Fruit fly (Drosophila melanogaster) whole organism, embryonic: Measurements from ENCODE around the gene Ae2.
A peak's percentile ranks its signal among the peaks of the same experiment; 100 is the strongest.

Experiments used
- Atf6 ChIP-seq: fragments of 200-800 bp; sonication (Bioruptor generic); IDR thresholded peaks from 2 replicates; pipeline ENCODE4 v1.3.6; 2022; ENCODE audit warnings: missing biosample characterization, missing genetic modification characterization
- CG10654 ChIP-seq: fragments of 200-800 bp; sonication (Bioruptor generic); optimal IDR thresholded peaks from 2 replicates; lab custom pipeline; 2016; ENCODE audit warnings: missing biosample characterization, missing genetic modification characterization
- CG13296 ChIP-seq: fragments of 200-800 bp; sonication (Bioruptor generic); optimal IDR thresholded peaks from 3 replicates; lab custom pipeline; 2018; ENCODE audit warnings: missing biosample characterization, mild to moderate bottlenecking, missing genetic modification characterization
- CG14441 ChIP-seq: fragments of 200-800 bp; sonication (Bioruptor generic); IDR thresholded peaks from 2 replicates; pipeline ENCODE4 v1.3.6; 2022; ENCODE audit warnings: missing biosample characterization, missing genetic modification characterization
- CG15479 ChIP-seq: fragments of 200-800 bp; sonication (Bioruptor generic); optimal IDR thresholded peaks from 3 replicates; lab custom pipeline; 2019; ENCODE audit warnings: missing biosample characterization, mild to moderate bottlenecking, missing genetic modification characterization, moderate library complexity
- CG1647 ChIP-seq: fragments of 200-800 bp; sonication (Bioruptor generic); optimal IDR thresholded peaks from 3 replicates; lab custom pipeline; 2016; ENCODE audit warnings: missing biosample characterization, missing genetic modification characterization
- CG17361 ChIP-seq: fragments of 200-800 bp; sonication (Bioruptor generic); IDR thresholded peaks from 3 replicates; pipeline ENCODE4 v1.3.6; 2022; ENCODE audit warnings: missing biosample characterization, missing genetic modification characterization
- CG17612 ChIP-seq: fragments of 200-800 bp; sonication (Bioruptor generic); IDR thresholded peaks from 2 replicates; pipeline ENCODE4 v1.3.6; 2022; ENCODE audit warnings: missing biosample characterization, missing genetic modification characterization
- CG17829 ChIP-seq: fragments of 200-800 bp; optimal IDR thresholded peaks from 2 replicates; lab custom pipeline; 2019; ENCODE audit warnings: missing biosample characterization, mild to moderate bottlenecking, missing genetic modification characterization, moderate library complexity
- CG18619 ChIP-seq: fragments of 200-800 bp; sonication (Bioruptor generic); optimal IDR thresholded peaks from 3 replicates; lab custom pipeline; 2017; ENCODE audit warnings: missing biosample characterization, mild to moderate bottlenecking, missing genetic modification characterization
- CG2199 ChIP-seq: fragments of 200-800 bp; sonication (Bioruptor generic); IDR thresholded peaks from 3 replicates; pipeline ENCODE4 v1.3.6; 2022; ENCODE audit warnings: missing biosample characterization, missing genetic modification characterization
- CG2712 ChIP-seq: fragments of 200-800 bp; optimal IDR thresholded peaks from 3 replicates; lab custom pipeline; 2019; ENCODE audit warnings: missing biosample characterization, mild to moderate bottlenecking, missing genetic modification characterization, moderate library complexity
- CG31365 ChIP-seq: fragments of 200-800 bp; sonication (Bioruptor generic); optimal IDR thresholded peaks from 2 replicates; lab custom pipeline; 2018; ENCODE audit warnings: missing biosample characterization, mild to moderate bottlenecking, missing genetic modification characterization
- CG32532 ChIP-seq: fragments of 200-800 bp; sonication (Bioruptor generic); IDR thresholded peaks from 2 replicates; pipeline ENCODE4 v1.3.6; 2022; ENCODE audit warnings: missing biosample characterization, missing genetic modification characterization
- CG34422 ChIP-seq: fragments of 200-800 bp; sonication (Bioruptor generic); IDR thresholded peaks from 3 replicates; pipeline ENCODE4 v1.3.6; 2022; ENCODE audit warnings: missing biosample characterization, missing genetic modification characterization
- CG3838 ChIP-seq: fragments of 200-800 bp; sonication (Bioruptor generic); optimal IDR thresholded peaks from 3 replicates; lab custom pipeline; 2016; ENCODE audit warnings: missing biosample characterization, missing genetic modification characterization
- CG6765 ChIP-seq: fragments of 200-800 bp; sonication (Bioruptor generic); optimal IDR thresholded peaks from 3 replicates; lab custom pipeline; 2017; ENCODE audit warnings: missing biosample characterization, mild to moderate bottlenecking, missing genetic modification characterization
- CG7556 ChIP-seq: fragments of 200-800 bp; sonication (Bioruptor generic); optimal IDR thresholded peaks from 2 replicates; lab custom pipeline; 2017; ENCODE audit warnings: missing biosample characterization, mild to moderate bottlenecking, missing genetic modification characterization
- CG7745 ChIP-seq: fragments of 200-800 bp; sonication (Bioruptor generic); optimal IDR thresholded peaks from 2 replicates; lab custom pipeline; 2018; ENCODE audit warnings: missing biosample characterization, mild to moderate bottlenecking, missing genetic modification characterization, moderate library complexity
- CG9817 ChIP-seq: fragments of 200-800 bp; sonication (Bioruptor generic); optimal IDR thresholded peaks from 2 replicates; lab custom pipeline; 2018; ENCODE audit warnings: missing biosample characterization, mild to moderate bottlenecking, missing genetic modification characterization, moderate library complexity
- Chrac-16 ChIP-seq: fragments of 200-800 bp; sonication (Bioruptor generic); optimal IDR thresholded peaks from 3 replicates; lab custom pipeline; 2016; ENCODE audit warnings: missing biosample characterization, missing genetic modification characterization
- Ets97D ChIP-seq: fragments of 200-800 bp; sonication (Bioruptor generic); optimal IDR thresholded peaks from 3 replicates; lab custom pipeline; 2016; ENCODE audit warnings: missing biosample characterization, missing genetic modification characterization
- Fer1 ChIP-seq: fragments of 200-800 bp; sonication (Bioruptor generic); optimal IDR thresholded peaks from 2 replicates; lab custom pipeline; 2017; ENCODE audit warnings: missing biosample characterization, mild to moderate bottlenecking, missing genetic modification characterization
- H15 ChIP-seq: fragments of 200-800 bp; sonication (Bioruptor generic); IDR thresholded peaks from 3 replicates; pipeline ENCODE4 v1.3.6; 2022; ENCODE audit warnings: missing biosample characterization, missing genetic modification characterization
- HHEX ChIP-seq: fragments of 200-800 bp; sonication (Bioruptor generic); optimal IDR thresholded peaks from 3 replicates; lab custom pipeline; 2017; ENCODE audit warnings: missing biosample characterization, mild to moderate bottlenecking, missing genetic modification characterization, missing genetic modification reagents
- Hmr ChIP-seq: fragments of 200-800 bp; sonication (Bioruptor generic); optimal IDR thresholded peaks from 3 replicates; lab custom pipeline; 2017; ENCODE audit warnings: mild to moderate bottlenecking, missing biosample characterization, missing genetic modification reagents, missing genetic modification characterization
- Med ChIP-seq: fragments of 200-800 bp; sonication (Bioruptor generic); peaks from one replicate; lab custom pipeline; 2016; ENCODE audit warnings: missing biosample characterization, missing genetic modification characterization, mild to moderate bottlenecking, inconsistent platforms, moderate library complexity
- NFAT ChIP-seq: fragments of 200-800 bp; sonication (Bioruptor generic); IDR thresholded peaks from 2 replicates; pipeline ENCODE4 v1.3.6; 2022; ENCODE audit warnings: missing biosample characterization, missing genetic modification characterization
- PHDP ChIP-seq: fragments of 200-800 bp; sonication (Bioruptor generic); optimal IDR thresholded peaks from 3 replicates; lab custom pipeline; 2018; ENCODE audit warnings: missing biosample characterization, mild to moderate bottlenecking, missing genetic modification characterization, moderate library complexity
- Pdp1 ChIP-seq, 2 experiments: fragments of 200-800 bp; sonication (Bioruptor generic); optimal IDR thresholded peaks; 3 replicates each; lab custom pipeline; 2016; ENCODE audit warnings: missing biosample characterization in 2 of 2, missing genetic modification characterization in 2 of 2, mild to moderate bottlenecking in 1 of 2, moderate library complexity in 1 of 2
- ac ChIP-seq: fragments of 200-800 bp; sonication (Bioruptor generic); optimal IDR thresholded peaks from 3 replicates; lab custom pipeline; 2017; ENCODE audit warnings: missing biosample characterization, mild to moderate bottlenecking, missing genetic modification characterization
- amos ChIP-seq: fragments of 200-800 bp; sonication (Bioruptor generic); IDR thresholded peaks from 2 replicates; pipeline ENCODE4 v1.3.6; 2022; ENCODE audit warnings: missing biosample characterization, missing genetic modification characterization; ENCODE audit not compliant: partially characterized antibody
- ase ChIP-seq: fragments of 200-800 bp; sonication (Bioruptor generic); IDR thresholded peaks from 3 replicates; pipeline ENCODE4 v1.3.6; 2022; ENCODE audit warnings: missing biosample characterization, missing genetic modification characterization
- bab2 ChIP-seq: fragments of 200-800 bp; sonication (Bioruptor generic); optimal IDR thresholded peaks from 2 replicates; lab custom pipeline; 2016; ENCODE audit warnings: missing biosample characterization, missing genetic modification characterization
- bsh ChIP-seq, 2 experiments: fragments of 200-800 bp; sonication (Bioruptor generic); optimal IDR thresholded peaks; 2 replicates each; lab custom pipeline; 2017 to 2018; ENCODE audit warnings: mild to moderate bottlenecking in 2 of 2, missing biosample characterization in 2 of 2, missing genetic modification characterization in 2 of 2, moderate library complexity in 1 of 2
- cato ChIP-seq: fragments of 200-800 bp; sonication (Bioruptor generic); optimal IDR thresholded peaks from 2 replicates; lab custom pipeline; 2016; ENCODE audit warnings: missing biosample characterization, missing genetic modification characterization, borderline replicate concordance
- chinmo ChIP-seq: fragments of 200-800 bp; sonication (Bioruptor generic); IDR thresholded peaks from 4 replicates; pipeline ENCODE4 v1.3.6; 2022; ENCODE audit warnings: missing biosample characterization, missing genetic modification characterization; ENCODE audit not compliant: partially characterized antibody
- lov ChIP-seq, 2 experiments: fragments of 200-800 bp in 1 of 2; fragments of >200 bp in 1 of 2; sonication (Bioruptor generic) in 1 of 2; IDR thresholded peaks in 1 of 2; optimal IDR thresholded peaks in 1 of 2; 2 replicates in 1 of 2; 3 replicates in 1 of 2; pipeline versions ENCODE4 v1.3.6 to Lab custom; 2017 to 2022; ENCODE audit warnings: missing biosample characterization in 1 of 2, missing genetic modification characterization in 1 of 2
- luna ChIP-seq: fragments of 200-800 bp; sonication (Bioruptor generic); optimal IDR thresholded peaks from 2 replicates; lab custom pipeline; 2016; ENCODE audit warnings: missing biosample characterization, missing genetic modification characterization
- mam ChIP-seq: fragments of 200-800 bp; sonication (Bioruptor generic); optimal IDR thresholded peaks from 3 replicates; lab custom pipeline; 2016; ENCODE audit warnings: missing biosample characterization, missing genetic modification characterization
- nau ChIP-seq: fragments of 200-800 bp; sonication (Bioruptor generic); optimal IDR thresholded peaks from 3 replicates; lab custom pipeline; 2017; ENCODE audit warnings: missing biosample characterization, mild to moderate bottlenecking, missing genetic modification characterization, missing genetic modification reagents
- nom ChIP-seq: fragments of 200-800 bp; sonication (Bioruptor generic); optimal IDR thresholded peaks from 2 replicates; lab custom pipeline; 2017; ENCODE audit warnings: missing biosample characterization, missing genetic modification characterization, mild to moderate bottlenecking, moderate library complexity, missing genetic modification reagents
- odd ChIP-seq: fragments of 200-800 bp; sonication (Bioruptor generic); optimal IDR thresholded peaks from 2 replicates; lab custom pipeline; 2017; ENCODE audit warnings: missing biosample characterization, mild to moderate bottlenecking, missing genetic modification characterization
- psq ChIP-seq: fragments of 200-800 bp; sonication (Bioruptor generic); optimal IDR thresholded peaks from 2 replicates; lab custom pipeline; 2017; ENCODE audit warnings: missing biosample characterization, missing genetic modification characterization
- salm ChIP-seq: fragments of 200-800 bp; sonication (Bioruptor generic); optimal IDR thresholded peaks from 2 replicates; lab custom pipeline; 2018; ENCODE audit warnings: missing biosample characterization, mild to moderate bottlenecking, missing genetic modification characterization
- scrt ChIP-seq: fragments of 200-800 bp; sonication (Bioruptor generic); optimal IDR thresholded peaks from 2 replicates; lab custom pipeline; 2018; ENCODE audit warnings: missing biosample characterization, mild to moderate bottlenecking, missing genetic modification characterization, moderate library complexity
- shn ChIP-seq: fragments of 200-800 bp; sonication (Bioruptor generic); optimal IDR thresholded peaks from 3 replicates; lab custom pipeline; 2016; ENCODE audit warnings: missing biosample characterization, missing genetic modification characterization
- slou ChIP-seq: fragments of 200-800 bp; sonication (Bioruptor generic); optimal IDR thresholded peaks from 3 replicates; lab custom pipeline; 2016; ENCODE audit warnings: missing biosample characterization, missing genetic modification characterization
- tna ChIP-seq: fragments of 200-800 bp; sonication (Bioruptor generic); IDR thresholded peaks from 2 replicates; pipeline ENCODE4 v1.3.6; 2022; ENCODE audit warnings: missing biosample characterization, missing genetic modification characterization; ENCODE audit not compliant: partially characterized antibody

Gene Ae2

dm6 chr3L:9762036-9762597, 1.2 kb upstream of the Ae2 start (continued):
- TF ChIP-seq luna (GFP tag; lab: Kevin White, UChicago) (no peak), CG6765 (GFP tag; lab: Kevin White, UChicago) (no peak), ase (GFP tag; lab: Robert Waterston, UW) (no peak), CG1647 (GFP tag; lab: Kevin White, UChicago) (no peak), CG17361 (GFP tag; lab: Robert Waterston, UW) (no peak), lov (optimal IDR thresholded peaks at IDR 0.05; lab: Kevin White, UChicago) (no peak), lov (GFP tag; IDR thresholded peaks at IDR 0.05; lab: Robert Waterston, UW) (no peak), CG18619 (peak; percentile 15), CG2712 (tag; lab: Kevin White, UChicago) (no peak), slou (GFP tag; lab: Kevin White, UChicago) (no peak), amos (GFP tag; lab: Robert Waterston, UW) (no peak; the same call in 1 of the 2 replicates), Atf6 (GFP tag; lab: Robert Waterston, UW) (peak; percentile 35; the same call in 1 of the 2 replicates), tna (GFP tag; lab: Robert Waterston, UW) (no peak), salm (tag; lab: Kevin White, UChicago) (peak; percentile 9), CG34422 (GFP tag; lab: Robert Waterston, UW) (no peak), CG17612 (GFP tag; lab: Robert Waterston, UW) (no peak), CG14441 (GFP tag; lab: Robert Waterston, UW) (no peak), HHEX (GFP tag; lab: Kevin White, UChicago) (no peak), mam (GFP tag; lab: Kevin White, UChicago) (no peak), scrt (GFP tag; lab: Kevin White, UChicago) (peak; percentile 82), nom (GFP tag; lab: Kevin White, UChicago) (peak; percentile 45), nau (peak; percentile 29), Ets97D (peak; percentile 89), CG3838 (GFP tag; lab: Kevin White, UChicago) (no peak), CG13296 (no peak), CG7745 (tag; lab: Kevin White, UChicago) (no peak), shn (GFP tag; lab: Kevin White, UChicago) (no peak), H15 (no peak), Chrac-16 (no peak), CG9817 (no peak), bab2 (GFP tag; lab: Kevin White, UChicago) (no peak), ac (GFP tag; lab: Kevin White, UChicago) (no peak), CG17829 (no peak), cato (GFP tag; lab: Kevin White, UChicago) (no peak), CG10654 (GFP tag; lab: Kevin White, UChicago) (no peak), psq (GFP tag; lab: Kevin White, UChicago) (no peak), NFAT (GFP tag; lab: Robert Waterston, UW) (no peak), odd (peak; percentile 37), CG7556 (GFP tag; lab: Kevin White, UChicago) (no peak), CG2199 (no peak), CG32532 (GFP tag; lab: Robert Waterston, UW) (0 out of 2 replicates have a peak, but pooled peaks have one; percentile 21), PHDP (peak; percentile 47), Pdp1 (GFP tag; optimal IDR thresholded peaks at IDR 0.05; lab: Kevin White, UChicago) (peak in 1 of 2 experiments; percentile 61), CG15479 (GFP tag; lab: Kevin White, UChicago) (no peak), Med (GFP tag; lab: Kevin White, UChicago) (peak; percentile 91), Fer1 (GFP tag; lab: Kevin White, UChicago) (peak; percentile 25), chinmo (GFP tag; lab: Robert Waterston, UW) (peak; percentile 82; the same call in 2 of the 4 replicates), bsh (GFP tag; optimal IDR thresholded peaks at IDR 0.05; lab: Kevin White, UChicago) (peak in 1 of 2 experiments; percentile 5), CG31365 (tag; lab: Kevin White, UChicago) (peak; percentile 24), Hmr (peak; percentile 39)
